Worm (Caenorhabditis elegans) whole organism, L1 larva: Measurements from ENCODE around the gene efl-2.

Source experiments
- jun-1 ChIP-seq: fragments of 150-350 bp; optimal IDR thresholded peaks from 2 replicates; lab custom pipeline; 2014; ENCODE audit warnings: missing biosample characterization, missing genetic modification reagents, missing genetic modification characterization
- mdl-1 ChIP-seq, 2 experiments: fragments of 150-350 bp; optimal IDR thresholded peaks; 2 replicates each; lab custom pipeline; 2014 to 2017; ENCODE audit warnings: missing biosample characterization in 2 of 2, missing genetic modification characterization in 2 of 2, inconsistent platforms in 1 of 2
- nhr-20 ChIP-seq: sonication (generic microtip); optimal IDR thresholded peaks from 2 replicates; lab custom pipeline; 2016; ENCODE audit warnings: mild to moderate bottlenecking, missing genetic modification characterization, missing compliant biosample characterization
- nhr-76 ChIP-seq: sonication (generic microtip); optimal IDR thresholded peaks from 2 replicates; lab custom pipeline; 2017; ENCODE audit warnings: missing biosample characterization, missing genetic modification characterization
- pqm-1 ChIP-seq: sonication (generic microtip); optimal IDR thresholded peaks from 3 replicates; lab custom pipeline; 2017; ENCODE audit warnings: missing biosample characterization, missing genetic modification characterization
- sptf-1 ChIP-seq: fragments of 150-350 bp; optimal IDR thresholded peaks from 2 replicates; lab custom pipeline; 2014; ENCODE audit warnings: missing biosample characterization, missing genetic modification characterization
- unc-130 ChIP-seq: fragments of 150-350 bp; optimal IDR thresholded peaks from 2 replicates; lab custom pipeline; 2017; ENCODE audit warnings: missing biosample characterization, missing genetic modification characterization, inconsistent platforms

- TF ChIP-seq unc-130 (no peak), mdl-1 (tag; optimal IDR thresholded peaks at IDR 0.05; lab: Kevin White, UChicago) (no peak), jun-1 (tag; lab: Kevin White, UChicago) (no peak), sptf-1 (tag; lab: Kevin White, UChicago) (no peak), nhr-76 (tag; lab: Kevin White, UChicago) (no peak), nhr-20 (tag; lab: Kevin White, UChicago) (no peak), pqm-1 (tag; lab: Kevin White, UChicago) (no peak)
These were observed 22.9 kb upstream of the efl-2 start for ce11 chrII:13383061-13383460.
